Worm (Caenorhabditis elegans) whole organism, early embryonic: Measurements from ENCODE around the gene ZK673.6.

Experiments
- ama-1 ChIP-seq: fragments of 150-350 bp; optimal IDR thresholded peaks from 2 replicates; lab custom pipeline; 2014
- pes-1 ChIP-seq: fragments of 200-800 bp; sonication (Bioruptor generic); IDR thresholded peaks from 2 replicates; pipeline ENCODE4 v1.3.6; 2022; ENCODE audit warnings: missing genetic modification reagents, missing genetic modification characterization, missing compliant biosample characterization
- sea-1 ChIP-seq: fragments of 200-800 bp; sonication (Bioruptor generic); conservative IDR thresholded peaks from 2 replicates; pipeline ENCODE4 v1.3.6; 2022; ENCODE audit warnings: missing genetic modification characterization, missing compliant biosample characterization
- tbx-11 ChIP-seq: fragments of 200-800 bp; sonication (Bioruptor generic); IDR thresholded peaks from 2 replicates; pipeline ENCODE4 v1.3.6; 2022; ENCODE audit warnings: missing genetic modification characterization, missing compliant biosample characterization
- tbx-37 ChIP-seq: fragments of 200-800 bp; sonication (Bioruptor generic); conservative IDR thresholded peaks from 2 replicates; pipeline ENCODE4 v1.3.6; 2022; ENCODE audit warnings: missing genetic modification reagents, missing genetic modification characterization, missing compliant biosample characterization

- TF ChIP-seq ama-1 = no peak
- no peak for TF ChIP-seq tbx-37 (GFP tag; lab: Robert Waterston, UW)
- no peak for TF ChIP-seq pes-1 (GFP tag; lab: Robert Waterston, UW)
- TF ChIP-seq sea-1 (GFP tag; lab: Robert Waterston, UW) = no peak
- TF ChIP-seq tbx-11 (GFP tag; lab: Robert Waterston, UW) = no peak
These were observed 2.4 kb upstream of the ZK673.6 start, which contains the start of gene tnc-2 for ce11 chrII:10466552-10466951.
